Worm (Caenorhabditis elegans) whole organism, L2 larva: ENCODE data around the gene aat-3.

Experiments
- C34F6.9 ChIP-seq: fragments of 150-350 bp; optimal IDR thresholded peaks from 2 replicates; lab custom pipeline; 2014; ENCODE audit warnings: missing biosample characterization, missing genetic modification characterization
- F13H6.1 ChIP-seq: sonication (generic microtip); optimal IDR thresholded peaks from 2 replicates; lab custom pipeline; 2016; ENCODE audit warnings: missing genetic modification characterization, missing compliant biosample characterization
- ZK546.5 ChIP-seq: sonication (generic microtip); optimal IDR thresholded peaks from 2 replicates; lab custom pipeline; 2017; ENCODE audit warnings: missing biosample characterization, missing genetic modification characterization
- aly-2 ChIP-seq: fragments of 150-350 bp; optimal IDR thresholded peaks from 2 replicates; lab custom pipeline; 2014; ENCODE audit warnings: missing biosample characterization, missing genetic modification characterization
- ama-1 ChIP-seq: fragments of 150-350 bp; optimal IDR thresholded peaks from 2 replicates; lab custom pipeline; 2018; ENCODE audit warnings: inconsistent platforms
- blmp-1 ChIP-seq: sonication (generic microtip); optimal IDR thresholded peaks from 2 replicates; lab custom pipeline; 2017; ENCODE audit warnings: missing genetic modification characterization, mild to moderate bottlenecking, missing compliant biosample characterization, antibody characterized with exemption, moderate library complexity; ENCODE audit not compliant: insufficient read depth
- ceh-16 ChIP-seq: fragments of 150-350 bp; optimal IDR thresholded peaks from 2 replicates; lab custom pipeline; 2014; ENCODE audit warnings: missing biosample characterization, missing genetic modification characterization
- ceh-82 ChIP-seq: fragments of 150-350 bp; optimal IDR thresholded peaks from 2 replicates; lab custom pipeline; 2014; ENCODE audit warnings: missing biosample characterization, missing genetic modification characterization
- crh-2 ChIP-seq: sonication (generic microtip); optimal IDR thresholded peaks from 2 replicates; lab custom pipeline; 2017; ENCODE audit warnings: missing biosample characterization, missing genetic modification characterization
- dmd-4 ChIP-seq: sonication (generic microtip); optimal IDR thresholded peaks from 2 replicates; lab custom pipeline; 2017; ENCODE audit warnings: missing biosample characterization, missing genetic modification characterization
- egl-27 ChIP-seq: sonication (generic microtip); optimal IDR thresholded peaks from 3 replicates; lab custom pipeline; 2017; ENCODE audit warnings: missing biosample characterization, missing genetic modification reagents, missing genetic modification characterization
- elt-1 ChIP-seq: fragments of 150-350 bp; optimal IDR thresholded peaks from 2 replicates; lab custom pipeline; 2014; ENCODE audit warnings: missing biosample characterization, missing genetic modification characterization
- elt-3 ChIP-seq: sonication (generic microtip); optimal IDR thresholded peaks from 2 replicates; lab custom pipeline; 2017; ENCODE audit warnings: missing biosample characterization, missing genetic modification characterization
- fos-1 ChIP-seq: fragments of 150-350 bp; optimal IDR thresholded peaks from 2 replicates; lab custom pipeline; 2014; ENCODE audit warnings: missing biosample characterization, missing genetic modification characterization
- lin-13 ChIP-seq: fragments of 150-350 bp; optimal IDR thresholded peaks from 2 replicates; lab custom pipeline; 2014; ENCODE audit warnings: missing biosample characterization, missing genetic modification reagents, missing genetic modification characterization
- lin-39 ChIP-seq: fragments of 150-350 bp; optimal IDR thresholded peaks from 2 replicates; lab custom pipeline; 2014; ENCODE audit warnings: missing biosample characterization, missing genetic modification reagents, missing genetic modification characterization
- lsy-2 ChIP-seq, 2 experiments: fragments of 150-350 bp in 1 of 2; sonication (generic microtip) in 1 of 2; optimal IDR thresholded peaks; 2 replicates each; lab custom pipeline; 2014 to 2017; ENCODE audit warnings: missing biosample characterization in 2 of 2, missing genetic modification characterization in 2 of 2
- mab-5 ChIP-seq: fragments of 150-350 bp; optimal IDR thresholded peaks from 2 replicates; lab custom pipeline; 2014; ENCODE audit warnings: missing biosample characterization, missing genetic modification characterization
- mdl-1 ChIP-seq, 2 experiments: fragments of 150-350 bp in 1 of 2; sonication (generic microtip) in 1 of 2; optimal IDR thresholded peaks; 2 replicates each; lab custom pipeline; 2017; ENCODE audit warnings: missing biosample characterization in 2 of 2, missing genetic modification characterization in 2 of 2
- nhr-11 ChIP-seq: fragments of 150-350 bp; optimal IDR thresholded peaks from 2 replicates; lab custom pipeline; 2014; ENCODE audit warnings: missing biosample characterization, missing genetic modification characterization
- nhr-12 ChIP-seq: fragments of 150-350 bp; optimal IDR thresholded peaks from 2 replicates; lab custom pipeline; 2014; ENCODE audit warnings: missing biosample characterization, missing genetic modification characterization
- nhr-129 ChIP-seq: fragments of 150-350 bp; optimal IDR thresholded peaks from 2 replicates; lab custom pipeline; 2014; ENCODE audit warnings: missing biosample characterization, missing genetic modification characterization
- nhr-21 ChIP-seq: fragments of 150-350 bp; optimal IDR thresholded peaks from 2 replicates; lab custom pipeline; 2014; ENCODE audit warnings: missing biosample characterization, missing genetic modification characterization
- nhr-237 ChIP-seq: fragments of 150-350 bp; optimal IDR thresholded peaks from 2 replicates; lab custom pipeline; 2014; ENCODE audit warnings: missing biosample characterization, missing genetic modification characterization
- nhr-25 ChIP-seq: fragments of 150-350 bp; sonication (generic microtip); optimal IDR thresholded peaks from 3 replicates; lab custom pipeline; 2014; ENCODE audit warnings: missing biosample characterization, missing genetic modification characterization
- nhr-6 ChIP-seq: fragments of 150-350 bp; optimal IDR thresholded peaks from 2 replicates; lab custom pipeline; 2014; ENCODE audit warnings: missing biosample characterization, missing genetic modification characterization
- nhr-77 ChIP-seq: fragments of 150-350 bp; optimal IDR thresholded peaks from 2 replicates; lab custom pipeline; 2014; ENCODE audit warnings: missing biosample characterization, missing genetic modification characterization
- peb-1 ChIP-seq: fragments of 150-350 bp; optimal IDR thresholded peaks from 2 replicates; lab custom pipeline; 2014; ENCODE audit warnings: missing biosample characterization, missing genetic modification characterization
- sem-4 ChIP-seq: fragments of 150-350 bp; optimal IDR thresholded peaks from 2 replicates; lab custom pipeline; 2014; ENCODE audit warnings: missing biosample characterization, missing genetic modification reagents, missing genetic modification characterization
- sma-9 ChIP-seq, 2 experiments: fragments of 150-350 bp in 1 of 2; sonication (generic microtip) in 1 of 2; optimal IDR thresholded peaks; 2 replicates each; lab custom pipeline; 2014 to 2016; ENCODE audit warnings: missing genetic modification characterization in 2 of 2, mild to moderate bottlenecking in 1 of 2, missing biosample characterization in 1 of 2, missing compliant biosample characterization in 1 of 2, missing genetic modification reagents in 1 of 2, moderate library complexity in 1 of 2
- unc-55 ChIP-seq: fragments of 150-350 bp; sonication (generic microtip); optimal IDR thresholded peaks from 3 replicates; lab custom pipeline; 2014; ENCODE audit warnings: missing biosample characterization, missing genetic modification reagents, missing genetic modification characterization
- unc-62 ChIP-seq: fragments of 150-350 bp; optimal IDR thresholded peaks from 2 replicates; lab custom pipeline; 2014; ENCODE audit warnings: missing biosample characterization, missing genetic modification reagents, missing genetic modification characterization
- zag-1 ChIP-seq: fragments of 150-350 bp; optimal IDR thresholded peaks from 2 replicates; lab custom pipeline; 2014; ENCODE audit warnings: missing biosample characterization, missing genetic modification characterization
- ztf-1 ChIP-seq: fragments of 200-800 bp; sonication (Bioruptor generic); conservative IDR thresholded peaks from 2 replicates; pipeline ENCODE4 v1.3.6; 2022; ENCODE audit warnings: missing genetic modification characterization, missing compliant biosample characterization
- ztf-11 ChIP-seq: sonication (generic microtip); optimal IDR thresholded peaks from 2 replicates; lab custom pipeline; 2017; ENCODE audit warnings: missing biosample characterization, missing genetic modification characterization
- ztf-4 ChIP-seq: fragments of 150-350 bp; optimal IDR thresholded peaks from 2 replicates; lab custom pipeline; 2014; ENCODE audit warnings: missing biosample characterization, missing genetic modification characterization

Gene aat-3

DNA sequence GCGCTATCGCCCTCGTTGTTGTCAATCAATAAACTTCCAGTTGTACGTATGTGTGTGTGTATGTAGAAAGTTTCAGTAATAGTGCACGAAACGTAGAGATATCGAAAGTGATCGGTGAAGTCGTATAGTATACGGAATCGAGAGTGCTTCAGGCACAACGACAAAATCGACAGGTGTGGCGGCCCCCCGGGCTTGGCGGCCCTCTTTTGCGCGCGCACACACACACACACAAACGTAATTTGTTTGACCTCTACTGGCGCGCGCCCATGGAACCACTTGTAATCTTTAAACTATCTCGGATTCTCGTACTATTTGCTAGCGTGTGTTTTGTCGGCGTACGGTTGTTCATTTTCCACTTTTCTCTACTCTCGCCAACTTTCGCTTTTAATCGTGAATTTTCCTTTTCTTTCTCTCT is 39.5 kb downstream of the aat-3 start (continued):
- no peak for TF ChIP-seq unc-55 (GFP tag; lab: Kevin White, UChicago)
- no peak for TF ChIP-seq ztf-11 (tag; lab: Kevin White, UChicago)
- peak; percentile 84 for TF ChIP-seq sma-9 (GFP tag; optimal IDR thresholded peaks at IDR 0.05; lab: Kevin White, UChicago)
- TF ChIP-seq sma-9 (tag; optimal IDR thresholded peaks at IDR 0.05; lab: Kevin White, UChicago): no peak
- peak; percentile 43 for TF ChIP-seq nhr-21 (tag; lab: Kevin White, UChicago)
- no peak for TF ChIP-seq elt-1 (tag; lab: Kevin White, UChicago)
- no peak for TF ChIP-seq ZK546.5 (tag; lab: Kevin White, UChicago)

ce11 chrX:2592670-2593280 is 40.7 kb downstream of the aat-3 start:
- TF ChIP-seq C34F6.9 (tag; lab: Kevin White, UChicago) (no peak), elt-1 (tag; lab: Kevin White, UChicago) (no peak), lin-39 (tag; lab: Kevin White, UChicago) (no peak), ceh-16 (no peak), nhr-25 (tag; lab: Kevin White, UChicago) (no peak), F13H6.1 (tag; lab: Kevin White, UChicago) (no peak), unc-62 (GFP tag; lab: Kevin White, UChicago) (no peak), nhr-12 (no peak), sma-9 (GFP tag; optimal IDR thresholded peaks at IDR 0.05; lab: Kevin White, UChicago) (peak; percentile 23), sma-9 (tag; optimal IDR thresholded peaks at IDR 0.05; lab: Kevin White, UChicago) (no peak), aly-2 (no peak), ztf-4 (tag; lab: Kevin White, UChicago) (no peak), fos-1 (no peak), sem-4 (no peak), zag-1 (tag; lab: Kevin White, UChicago) (no peak), mab-5 (tag; lab: Kevin White, UChicago) (no peak), crh-2 (tag; lab: Kevin White, UChicago) (peak; percentile 28), peb-1 (tag; lab: Kevin White, UChicago) (no peak), lsy-2 (tag; optimal IDR thresholded peaks at IDR 0.05; lab: Kevin White, UChicago) (no peak), nhr-11 (tag; lab: Kevin White, UChicago) (no peak), ztf-1 (GFP tag; lab: Robert Waterston, UW) (no peak), nhr-129 (peak; percentile 27), blmp-1 (tag; lab: Kevin White, UChicago) (no peak), nhr-237 (tag; lab: Kevin White, UChicago) (no peak), ama-1 (lab: Kevin White, UChicago) (peak; percentile 70), ztf-11 (tag; lab: Kevin White, UChicago) (no peak)

ce11 chrX:2593703-2594102 is 41.6 kb downstream of the aat-3 start, which contains the start of the genes nhr-40 and T03G6.7:
Gene nhr-40, plus strand, starts transcription at chrX:2594003.
Gene T03G6.7, plus strand, starts transcription at chrX:2594039.
- TF ChIP-seq dmd-4 (tag; lab: Kevin White, UChicago) (no peak), sem-4 (no peak), nhr-237 (tag; lab: Kevin White, UChicago) (no peak), blmp-1 (tag; lab: Kevin White, UChicago) (no peak), elt-3 (tag; lab: Kevin White, UChicago) (no peak), crh-2 (tag; lab: Kevin White, UChicago) (no peak), peb-1 (tag; lab: Kevin White, UChicago) (no peak), unc-62 (GFP tag; lab: Kevin White, UChicago) (no peak), unc-55 (GFP tag; lab: Kevin White, UChicago) (no peak), ztf-4 (tag; lab: Kevin White, UChicago) (no peak), mdl-1 (tag; optimal IDR thresholded peaks at IDR 0.05; lab: Kevin White, UChicago) (no peak), lin-39 (tag; lab: Kevin White, UChicago) (no peak), ceh-82 (tag; lab: Kevin White, UChicago) (no peak)

DNA sequence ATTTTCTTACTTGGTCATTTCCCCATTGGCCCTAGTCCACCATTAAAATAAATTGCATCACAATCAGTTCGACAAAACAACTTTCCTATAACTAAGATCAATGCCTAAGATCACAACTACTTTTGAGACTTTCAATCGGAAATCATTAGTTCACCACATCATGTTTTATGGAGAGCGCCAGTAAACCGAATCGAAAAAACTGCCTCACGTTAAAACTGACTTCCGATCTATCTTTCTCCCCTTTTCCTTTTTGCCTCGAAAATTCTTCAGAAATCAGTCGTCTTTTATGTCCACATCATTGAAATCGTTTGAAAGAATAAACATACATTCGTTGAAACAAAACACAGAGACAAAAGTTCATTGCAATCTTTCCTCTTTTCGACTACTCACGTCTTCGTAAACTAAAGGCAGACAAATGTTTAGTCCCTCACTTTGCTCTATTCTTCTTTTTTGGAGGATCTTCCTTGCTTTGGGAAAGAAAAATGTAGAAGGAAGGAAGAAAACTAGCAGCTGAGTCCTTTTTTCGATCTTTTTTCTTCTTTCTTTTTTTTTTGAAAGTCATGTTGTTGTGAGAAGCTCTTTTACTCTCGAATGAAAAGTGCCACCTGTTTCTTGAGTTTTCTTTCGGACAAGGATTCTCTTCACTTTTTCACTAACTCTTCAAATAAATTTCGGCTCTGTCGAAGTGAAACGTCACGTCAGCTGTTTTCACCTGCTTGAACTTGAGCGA is 43.1 kb downstream of the aat-3 start:
- TF ChIP-seq crh-2 (tag; lab: Kevin White, UChicago) (peak; percentile 23), nhr-77 (tag; lab: Kevin White, UChicago) (no peak), lsy-2 (tag; optimal IDR thresholded peaks at IDR 0.05; lab: Kevin White, UChicago) (peak in 1 of 2 experiments; percentile 40), sem-4 (peak; percentile 40), zag-1 (tag; lab: Kevin White, UChicago) (peak; percentile 47), unc-55 (GFP tag; lab: Kevin White, UChicago) (peak; percentile 79), F13H6.1 (tag; lab: Kevin White, UChicago) (peak; percentile 43), C34F6.9 (tag; lab: Kevin White, UChicago) (peak; percentile 58), ztf-1 (GFP tag; lab: Robert Waterston, UW) (no peak), ztf-11 (tag; lab: Kevin White, UChicago) (no peak), blmp-1 (tag; lab: Kevin White, UChicago) (no peak), mab-5 (tag; lab: Kevin White, UChicago) (peak; percentile 34), elt-1 (tag; lab: Kevin White, UChicago) (no peak), dmd-4 (tag; lab: Kevin White, UChicago) (no peak), egl-27 (tag; lab: Kevin White, UChicago) (no peak), lin-13 (GFP tag; lab: Kevin White, UChicago) (peak; percentile 30), nhr-6 (tag; lab: Kevin White, UChicago) (peak; percentile 2), nhr-129 (peak; percentile 52)
